Worm (Caenorhabditis elegans): ENCODE measurements around the gene C39D10.5.

ce11 chrX:7916076-7916475 lies 23.9 kb upstream of the C39D10.5 start:
- TF ChIP-seq aha-1 (tag; optimal IDR thresholded peaks at IDR 0.05) (no peak), mef-2 (tag; optimal IDR thresholded peaks at IDR 0.05) (no peak), lin-35 (GFP tag; optimal IDR thresholded peaks at IDR 0.05) (no peak), fos-1 (tag; optimal IDR thresholded peaks at IDR 0.05) (no peak), nhr-11 (tag; optimal IDR thresholded peaks at IDR 0.05) (no peak), snpc-4 (tag; optimal IDR thresholded peaks at IDR 0.05) (no peak), lin-13 (GFP tag; optimal IDR thresholded peaks at IDR 0.05) (no peak), elt-3 (tag; optimal IDR thresholded peaks at IDR 0.05) (no peak)

All from whole organism, L1 larva.